Worm (Caenorhabditis elegans): ENCODE results near the gene trmt-10C.2.

- TF ChIP-seq aha-1 (tag) (peak; percentile 1), unc-62 (GFP tag; optimal IDR thresholded peaks at IDR 0.05 in 1 of 2) (peak in 1 of 2 experiments; percentile 71), unc-62 (tag; optimal IDR thresholded peaks at IDR 0.05) (no peak), pha-4 (GFP tag; IDR thresholded peaks at IDR 0.05) (no peak; the same call in 1 of the 2 replicates), pha-4 (tag; optimal IDR thresholded peaks at IDR 0.05) (no peak), ztf-7 (tag; optimal IDR thresholded peaks at IDR 0.05) (no peak)
Measured at ce11 chrIII:6379129-6379528, 33.0 kb downstream of the trmt-10C.2 start, which contains the start of gene C16A3.6.

All from whole organism, L4 larva.